Fruit fly (Drosophila melanogaster) whole organism, embryonic: ENCODE results near the gene Coa8.

Experiments used
- ATbp ChIP-seq: fragments of 200-800 bp; sonication (Bioruptor generic); optimal IDR thresholded peaks from 2 replicates; lab custom pipeline; 2017; ENCODE audit warnings: missing biosample characterization, mild to moderate bottlenecking, missing genetic modification characterization, missing genetic modification reagents
- B-H1 ChIP-seq: fragments of 200-800 bp; sonication (Bioruptor generic); IDR thresholded peaks from 3 replicates; pipeline ENCODE4 v1.3.6; 2022; ENCODE audit warnings: missing biosample characterization, missing genetic modification characterization
- B-H2 ChIP-seq: fragments of 200-800 bp; sonication (Bioruptor generic); optimal IDR thresholded peaks from 2 replicates; lab custom pipeline; 2018; ENCODE audit warnings: missing biosample characterization, mild to moderate bottlenecking, missing genetic modification characterization
- CG11093 ChIP-seq: fragments of 200-800 bp; sonication (Bioruptor generic); IDR thresholded peaks from 3 replicates; pipeline ENCODE4 v1.3.6; 2022; ENCODE audit warnings: missing biosample characterization, missing genetic modification characterization
- CG11456 ChIP-seq: fragments of 200-800 bp; sonication (Bioruptor generic); IDR thresholded peaks from 3 replicates; pipeline ENCODE4 v1.3.6; 2022; ENCODE audit warnings: missing biosample characterization, missing genetic modification characterization
- CG11504 ChIP-seq: fragments of 200-800 bp; sonication (Bioruptor generic); optimal IDR thresholded peaks from 3 replicates; lab custom pipeline; 2019; ENCODE audit warnings: missing biosample characterization, mild to moderate bottlenecking, missing genetic modification characterization, moderate library complexity
- CG12155 ChIP-seq: fragments of 200-800 bp; sonication (Bioruptor generic); optimal IDR thresholded peaks from 3 replicates; lab custom pipeline; 2016; ENCODE audit warnings: missing biosample characterization, missing genetic modification characterization
- CG12236 ChIP-seq: fragments of 200-800 bp; sonication (Bioruptor generic); optimal IDR thresholded peaks from 2 replicates; lab custom pipeline; 2016; ENCODE audit warnings: missing biosample characterization, missing genetic modification characterization
- CG14860 ChIP-seq: fragments of 200-800 bp; sonication (Bioruptor generic); IDR thresholded peaks from 3 replicates; pipeline ENCODE4 v1.3.6; 2022; ENCODE audit warnings: missing biosample characterization, missing genetic modification characterization; ENCODE audit not compliant: partially characterized antibody
- CG18599 ChIP-seq: fragments of 200-800 bp; sonication (Bioruptor generic); optimal IDR thresholded peaks from 3 replicates; lab custom pipeline; 2017; ENCODE audit warnings: missing biosample characterization, missing genetic modification characterization, mild to moderate bottlenecking, moderate library complexity, missing genetic modification reagents
- CG2712 ChIP-seq: fragments of 200-800 bp; optimal IDR thresholded peaks from 3 replicates; lab custom pipeline; 2019; ENCODE audit warnings: missing biosample characterization, mild to moderate bottlenecking, missing genetic modification characterization, moderate library complexity
- CG33557 ChIP-seq: fragments of 200-800 bp; sonication (Bioruptor generic); optimal IDR thresholded peaks from 2 replicates; lab custom pipeline; 2019; ENCODE audit warnings: missing biosample characterization, mild to moderate bottlenecking, missing genetic modification characterization, moderate library complexity
- CG5245 ChIP-seq: fragments of 200-800 bp; sonication (Bioruptor generic); optimal IDR thresholded peaks from 3 replicates; lab custom pipeline; 2016; ENCODE audit warnings: missing biosample characterization, missing genetic modification characterization
- CG6175 ChIP-seq: fragments of 200-800 bp; sonication (Bioruptor generic); IDR thresholded peaks from 3 replicates; pipeline ENCODE4 v1.3.6; 2022; ENCODE audit warnings: missing biosample characterization, missing genetic modification characterization
- CG6854 ChIP-seq: fragments of 200-800 bp; sonication (Bioruptor generic); optimal IDR thresholded peaks from 3 replicates; lab custom pipeline; 2017; ENCODE audit warnings: missing biosample characterization, mild to moderate bottlenecking, missing genetic modification characterization
- CG7839 ChIP-seq: fragments of 200-800 bp; sonication (Bioruptor generic); optimal IDR thresholded peaks from 3 replicates; lab custom pipeline; 2018; ENCODE audit warnings: missing biosample characterization, mild to moderate bottlenecking, missing genetic modification characterization, moderate library complexity
- CG7987 ChIP-seq: fragments of 200-800 bp; sonication (Bioruptor generic); optimal IDR thresholded peaks from 2 replicates; lab custom pipeline; 2018; ENCODE audit warnings: missing biosample characterization, mild to moderate bottlenecking, missing genetic modification characterization, moderate library complexity
- CG8478 ChIP-seq: fragments of >200 bp; optimal IDR thresholded peaks from 2 replicates; lab custom pipeline; 2018
- CG8924 ChIP-seq: fragments of 200-800 bp; optimal IDR thresholded peaks from 3 replicates; lab custom pipeline; 2019; ENCODE audit warnings: missing biosample characterization, mild to moderate bottlenecking, missing genetic modification characterization, moderate library complexity
- CG9609 ChIP-seq: fragments of 200-800 bp; sonication (Bioruptor generic); optimal IDR thresholded peaks from 3 replicates; lab custom pipeline; 2016; ENCODE audit warnings: missing biosample characterization, missing genetic modification characterization
- Fer1 ChIP-seq: fragments of 200-800 bp; sonication (Bioruptor generic); optimal IDR thresholded peaks from 2 replicates; lab custom pipeline; 2017; ENCODE audit warnings: missing biosample characterization, mild to moderate bottlenecking, missing genetic modification characterization
- Gsc ChIP-seq: fragments of 200-800 bp; sonication (Bioruptor generic); IDR thresholded peaks from 2 replicates; pipeline ENCODE4 v1.3.6; 2022; ENCODE audit warnings: missing biosample characterization, missing genetic modification characterization
- HHEX ChIP-seq: fragments of 200-800 bp; sonication (Bioruptor generic); optimal IDR thresholded peaks from 3 replicates; lab custom pipeline; 2017; ENCODE audit warnings: missing biosample characterization, mild to moderate bottlenecking, missing genetic modification characterization, missing genetic modification reagents
- HmgZ ChIP-seq: fragments of 200-800 bp; sonication (Bioruptor generic); optimal IDR thresholded peaks from 2 replicates; lab custom pipeline; 2018; ENCODE audit warnings: missing biosample characterization, mild to moderate bottlenecking, missing genetic modification characterization
- Lpt ChIP-seq: fragments of >200 bp; optimal IDR thresholded peaks from 2 replicates; lab custom pipeline; 2018; ENCODE audit warnings: missing biosample characterization, missing genetic modification characterization
- Max ChIP-seq: fragments of 200-800 bp; sonication (Bioruptor generic); optimal IDR thresholded peaks from 2 replicates; lab custom pipeline; 2016; ENCODE audit warnings: missing biosample characterization, mild to moderate bottlenecking, missing genetic modification characterization
- Mrtf ChIP-seq: fragments of 200-800 bp; sonication (Bioruptor generic); IDR thresholded peaks from 3 replicates; pipeline ENCODE4 v1.3.6; 2022; ENCODE audit warnings: missing biosample characterization, missing genetic modification characterization
- NfI ChIP-seq: fragments of 200-800 bp; sonication (Bioruptor generic); optimal IDR thresholded peaks from 3 replicates; lab custom pipeline; 2018; ENCODE audit warnings: missing biosample characterization, mild to moderate bottlenecking, missing genetic modification characterization, moderate library complexity
- PHDP ChIP-seq: fragments of 200-800 bp; sonication (Bioruptor generic); optimal IDR thresholded peaks from 3 replicates; lab custom pipeline; 2018; ENCODE audit warnings: missing biosample characterization, mild to moderate bottlenecking, missing genetic modification characterization, moderate library complexity
- Rx ChIP-seq: fragments of 200-800 bp; sonication (Bioruptor generic); IDR thresholded peaks from 2 replicates; pipeline ENCODE4 v1.3.6; 2022; ENCODE audit warnings: missing biosample characterization, missing genetic modification characterization
- Sox102F ChIP-seq: fragments of 200-800 bp; sonication (Bioruptor generic); optimal IDR thresholded peaks from 2 replicates; lab custom pipeline; 2018; ENCODE audit warnings: missing biosample characterization, mild to moderate bottlenecking, missing genetic modification characterization, moderate library complexity
- Sry-δ ChIP-seq: fragments of 200-800 bp; sonication (Bioruptor generic); optimal IDR thresholded peaks from 2 replicates; lab custom pipeline; 2016; ENCODE audit warnings: missing biosample characterization, missing genetic modification characterization
- Stat92E ChIP-seq, 3 experiments: fragments of >200 bp in 2 of 3; fragments of 200-800 bp in 1 of 3; sonication (Bioruptor generic) in 1 of 3; optimal IDR thresholded peaks; 2 replicates each; lab custom pipeline; 2017 to 2019; ENCODE audit warnings: missing biosample characterization in 3 of 3, missing genetic modification characterization in 3 of 3, mild to moderate bottlenecking in 1 of 3, moderate library complexity in 1 of 3
- ab ChIP-seq: fragments of 200-800 bp; sonication (Bioruptor generic); optimal IDR thresholded peaks from 2 replicates; lab custom pipeline; 2016; ENCODE audit warnings: missing biosample characterization, missing genetic modification characterization
- al ChIP-seq: fragments of 200-800 bp; sonication (Bioruptor generic); IDR thresholded peaks from 2 replicates; pipeline ENCODE4 v1.3.6; 2022; ENCODE audit warnings: missing biosample characterization, missing genetic modification characterization
- chn ChIP-seq: fragments of 200-800 bp; sonication (Bioruptor generic); optimal IDR thresholded peaks from 2 replicates; lab custom pipeline; 2016; ENCODE audit warnings: missing biosample characterization, missing genetic modification characterization
- esg ChIP-seq: fragments of 200-800 bp; sonication (Bioruptor generic); conservative IDR thresholded peaks from 2 replicates; pipeline ENCODE4 v1.3.6; 2022; ENCODE audit warnings: missing biosample characterization, missing genetic modification characterization
- gfzf ChIP-seq: fragments of 200-800 bp; sonication (Bioruptor generic); optimal IDR thresholded peaks from 2 replicates; lab custom pipeline; 2016; ENCODE audit warnings: missing biosample characterization, mild to moderate bottlenecking, missing genetic modification characterization, moderate library complexity
- hth ChIP-seq: fragments of >200 bp; optimal IDR thresholded peaks from 2 replicates; lab custom pipeline; 2017; ENCODE audit warnings: inconsistent platforms
- oc ChIP-seq: fragments of 200-800 bp; sonication (Bioruptor generic); optimal IDR thresholded peaks from 2 replicates; lab custom pipeline; 2018; ENCODE audit warnings: missing biosample characterization, mild to moderate bottlenecking, missing genetic modification characterization, moderate library complexity
- odd ChIP-seq: fragments of 200-800 bp; sonication (Bioruptor generic); optimal IDR thresholded peaks from 2 replicates; lab custom pipeline; 2017; ENCODE audit warnings: missing biosample characterization, mild to moderate bottlenecking, missing genetic modification characterization
- otp ChIP-seq: fragments of 200-800 bp; sonication (Bioruptor generic); IDR thresholded peaks from 3 replicates; pipeline ENCODE4, ENCODE4 v1.3.6; 2022; ENCODE audit warnings: missing biosample characterization, missing genetic modification characterization
- pan ChIP-seq, 4 experiments: fragments of >200 bp in 3 of 4; fragments of 200-800 bp in 1 of 4; sonication (Bioruptor generic) in 1 of 4; optimal IDR thresholded peaks in 3 of 4; IDR thresholded peaks in 1 of 4; 2 replicates each; pipeline versions ENCODE4 v1.3.6 to Lab custom; 2017 to 2022; ENCODE audit warnings: missing biosample characterization in 2 of 4, missing genetic modification characterization in 2 of 4, mixed read lengths in 1 of 4
- pzg ChIP-seq: fragments of 200-800 bp; sonication (Bioruptor generic); optimal IDR thresholded peaks from 3 replicates; lab custom pipeline; 2018; ENCODE audit warnings: missing biosample characterization, mild to moderate bottlenecking, missing genetic modification characterization, moderate library complexity
- ro ChIP-seq: fragments of 200-800 bp; sonication (Bioruptor generic); IDR thresholded peaks from 2 replicates; pipeline ENCODE4 v1.3.6; 2022; ENCODE audit warnings: missing biosample characterization, missing genetic modification characterization
- so ChIP-seq: fragments of 200-800 bp; sonication (Bioruptor generic); IDR thresholded peaks from 3 replicates; pipeline ENCODE4 v1.3.6; 2022; ENCODE audit warnings: missing biosample characterization, missing genetic modification characterization
- stwl ChIP-seq: fragments of 200-800 bp; sonication (Bioruptor generic); optimal IDR thresholded peaks from 3 replicates; lab custom pipeline; 2018; ENCODE audit warnings: missing biosample characterization, mild to moderate bottlenecking, missing genetic modification characterization, moderate library complexity
- vfl ChIP-seq: fragments of 200-800 bp; sonication (Bioruptor generic); optimal IDR thresholded peaks from 2 replicates; lab custom pipeline; 2016; ENCODE audit warnings: missing biosample characterization, missing genetic modification characterization
- vnd ChIP-seq: fragments of 200-800 bp; sonication (Bioruptor generic); IDR thresholded peaks from 3 replicates; pipeline ENCODE4 v1.3.6; 2022; ENCODE audit warnings: missing biosample characterization, missing genetic modification characterization; ENCODE audit not compliant: partially characterized antibody
- zf30C ChIP-seq: fragments of 200-800 bp; sonication (Bioruptor generic); optimal IDR thresholded peaks from 3 replicates; lab custom pipeline; 2018; ENCODE audit warnings: missing biosample characterization, mild to moderate bottlenecking, missing genetic modification characterization

The Coa8 gene

dm6 chrX:1858867-1859266 lies 21.2 kb upstream of the Coa8 start, which contains the start of gene Lamtor5 (continued):
- TF ChIP-seq ro (GFP tag; lab: Robert Waterston, UW) (no peak), Sry-δ (GFP tag; lab: Kevin White, UChicago) (peak; percentile 14), CG6854 (peak; percentile 32), odd (GFP tag; lab: Kevin White, UChicago) (no peak), CG14860 (no peak), hth (no peak), CG11093 (GFP tag; lab: Robert Waterston, UW) (no peak), stwl (peak; percentile 24), so (GFP tag; lab: Robert Waterston, UW) (peak; percentile 34; the same call in 1 of the 3 replicates), B-H1 (peak; percentile 21; the same call in 1 of the 3 replicates), al (no peak), CG7987 (no peak), Gsc (GFP tag; lab: Robert Waterston, UW) (no peak), pan (optimal IDR thresholded peaks at IDR 0.05; lab: Kevin White, UChicago) (no peak), pan (GFP tag; optimal IDR thresholded peaks at IDR 0.05 in 1 of 2, IDR thresholded peaks at IDR 0.05 in 1 of 2) (peak in 1 of 2 experiments; percentile 34), zf30C (GFP tag; lab: Kevin White, UChicago) (no peak), oc (tag; lab: Kevin White, UChicago) (peak; percentile 49), CG8478 (lab: Kevin White, UChicago) (no peak), ab (GFP tag; lab: Kevin White, UChicago) (no peak), CG5245 (GFP tag; lab: Kevin White, UChicago) (no peak), CG8924 (tag; lab: Kevin White, UChicago) (peak; percentile 23), CG11456 (0 out of 3 replicates have a peak, but pooled peaks have one; percentile 33), pzg (GFP tag; lab: Kevin White, UChicago) (peak; percentile 55), esg (GFP tag; lab: Robert Waterston, UW) (peak; percentile 35; the same call in 1 of the 2 replicates), CG18599 (GFP tag; lab: Kevin White, UChicago) (peak; percentile 42), CG12155 (GFP tag; lab: Kevin White, UChicago) (peak; percentile 20), CG11504 (tag; lab: Kevin White, UChicago) (peak; percentile 47), chn (GFP tag; lab: Kevin White, UChicago) (no peak), Mrtf (GFP tag; lab: Robert Waterston, UW) (no peak), vnd (GFP tag; lab: Robert Waterston, UW) (no peak), CG9609 (GFP tag; lab: Kevin White, UChicago) (no peak), CG6175 (GFP tag; lab: Robert Waterston, UW) (0 out of 3 replicates have a peak, but pooled peaks have one; percentile 10), B-H2 (GFP tag; lab: Kevin White, UChicago) (peak; percentile 1), otp (GFP tag; lab: Robert Waterston, UW) (no peak), Rx (GFP tag; lab: Robert Waterston, UW) (no peak), Lpt (GFP tag; lab: Kevin White, UChicago) (no peak), vfl (peak; percentile 49), HmgZ (tag; lab: Kevin White, UChicago) (peak; percentile 6), ATbp (GFP tag; lab: Kevin White, UChicago) (peak; percentile 3), CG7839 (tag; lab: Kevin White, UChicago) (peak; percentile 56), CG2712 (peak; percentile 58), NfI (peak; percentile 32), CG33557 (no peak), gfzf (GFP tag; lab: Kevin White, UChicago) (peak; percentile 73), Sox102F (peak; percentile 27), PHDP (tag; lab: Kevin White, UChicago) (peak; percentile 40), Max (peak; percentile 24), HHEX (GFP tag; lab: Kevin White, UChicago) (peak; percentile 42), CG12236 (GFP tag; lab: Kevin White, UChicago) (no peak), Stat92E (GFP tag; optimal IDR thresholded peaks at IDR 0.05; lab: Kevin White, UChicago) (peak in 1 of 3 experiments; percentile 15), Fer1 (peak; percentile 55)
